Fruit fly (Drosophila melanogaster) whole organism, adult: ENCODE results near the gene Tsp66E.

ENCODE experiments used
- CG33017 ChIP-seq: fragments of 200-800 bp; sonication (Bioruptor generic); optimal IDR thresholded peaks from 2 replicates; lab custom pipeline; 2018; ENCODE audit warnings: missing biosample characterization, mild to moderate bottlenecking, missing genetic modification characterization, moderate library complexity
- CG5204 ChIP-seq: fragments of 200-800 bp; sonication (Bioruptor generic); optimal IDR thresholded peaks from 2 replicates; lab custom pipeline; 2016; ENCODE audit warnings: missing biosample characterization, missing genetic modification characterization
- CG7101 ChIP-seq: fragments of 200-800 bp; sonication (Bioruptor generic); optimal IDR thresholded peaks from 2 replicates; lab custom pipeline; 2018; ENCODE audit warnings: missing biosample characterization, mild to moderate bottlenecking, missing genetic modification characterization, moderate library complexity
- Clk ChIP-seq: fragments of 200-800 bp; sonication (Bioruptor generic); optimal IDR thresholded peaks from 2 replicates; lab custom pipeline; 2017; ENCODE audit warnings: missing biosample characterization, missing genetic modification characterization
- Mnt ChIP-seq: fragments of 200-800 bp; sonication (Bioruptor generic); optimal IDR thresholded peaks from 2 replicates; lab custom pipeline; 2016; ENCODE audit warnings: missing biosample characterization, mild to moderate bottlenecking, missing genetic modification characterization
- bab1 ChIP-seq: fragments of 200-800 bp; sonication (Bioruptor generic); optimal IDR thresholded peaks from 3 replicates; lab custom pipeline; 2019; ENCODE audit warnings: missing biosample characterization, mild to moderate bottlenecking, missing genetic modification characterization, moderate library complexity
- kay ChIP-seq: fragments of 200-800 bp; sonication (Bioruptor generic); peaks from one replicate; lab custom pipeline; 2016; ENCODE audit warnings: missing biosample characterization, missing genetic modification characterization, borderline replicate concordance
- ovo ChIP-seq: fragments of 200-800 bp; sonication (Bioruptor generic); optimal IDR thresholded peaks from 2 replicates; lab custom pipeline; 2016; ENCODE audit warnings: missing biosample characterization, missing genetic modification characterization
- toe ChIP-seq: fragments of 200-800 bp; sonication (Bioruptor generic); optimal IDR thresholded peaks from 2 replicates; lab custom pipeline; 2016; ENCODE audit warnings: missing biosample characterization, missing genetic modification characterization

- no peak for TF ChIP-seq CG5204 (GFP tag; lab: Kevin White, UChicago)
- peak; percentile 82 for TF ChIP-seq Mnt (GFP tag; lab: Kevin White, UChicago)
- TF ChIP-seq toe (GFP tag; lab: Kevin White, UChicago): no peak
- TF ChIP-seq kay (GFP tag; lab: Kevin White, UChicago): no peak
- TF ChIP-seq bab1: peak; percentile 54
- peak; percentile 74 for TF ChIP-seq ovo (GFP tag; lab: Kevin White, UChicago)
- TF ChIP-seq Clk (GFP tag; lab: Kevin White, UChicago): peak; percentile 58
- peak; percentile 80 for TF ChIP-seq CG7101
- peak; percentile 62 for TF ChIP-seq CG33017 (tag; lab: Kevin White, UChicago)
Measured at dm6 chr3L:8974478-8975477, 62.5 kb downstream of the Tsp66E start, which contains the start of the genes pix and Srp68.
